Worm (Caenorhabditis elegans) whole organism, mixed stage, embryonic: ENCODE results near the gene Y45F10D.7.

Experiments
- ceh-39 ChIP-seq: fragments of 150-350 bp; optimal IDR thresholded peaks from 2 replicates; lab custom pipeline; 2014; ENCODE audit warnings: missing biosample characterization, missing genetic modification characterization
- lin-13 ChIP-seq: fragments of 150-350 bp; optimal IDR thresholded peaks from 2 replicates; lab custom pipeline; 2014; ENCODE audit warnings: missing biosample characterization, missing genetic modification characterization
- mab-5 ChIP-seq: fragments of 150-350 bp; optimal IDR thresholded peaks from 2 replicates; lab custom pipeline; 2014; ENCODE audit warnings: missing biosample characterization, missing genetic modification characterization
- sptf-1 ChIP-seq: sonication (generic microtip); optimal IDR thresholded peaks from 2 replicates; lab custom pipeline; 2017; ENCODE audit warnings: mild to moderate bottlenecking, missing genetic modification characterization, moderate library complexity, missing compliant biosample characterization

- TF ChIP-seq mab-5 (tag; lab: Kevin White, UChicago) (no peak), sptf-1 (tag; lab: Kevin White, UChicago) (no peak), ceh-39 (tag; lab: Kevin White, UChicago) (no peak), lin-13 (no peak)
Observed at ce11 chrIV:13750033-13750432, 38.7 kb upstream of the Y45F10D.7 start, which contains the start of gene sorb-1.
